Worm (Caenorhabditis elegans): ENCODE measurements around the gene W03A5.6.

Gene W03A5.6

ce11 chrIII:5419527-5419926, 20.9 kb downstream of the W03A5.6 start:
- TF ChIP-seq nhr-10 (tag; optimal IDR thresholded peaks at IDR 0.05) (no peak), C34F6.9 (tag; optimal IDR thresholded peaks at IDR 0.05) (no peak), blmp-1 (tag; optimal IDR thresholded peaks at IDR 0.05; ENCODE audit: insufficient read depth) (peak; percentile 63), F13H6.1 (tag; optimal IDR thresholded peaks at IDR 0.05) (no peak)

DNA sequence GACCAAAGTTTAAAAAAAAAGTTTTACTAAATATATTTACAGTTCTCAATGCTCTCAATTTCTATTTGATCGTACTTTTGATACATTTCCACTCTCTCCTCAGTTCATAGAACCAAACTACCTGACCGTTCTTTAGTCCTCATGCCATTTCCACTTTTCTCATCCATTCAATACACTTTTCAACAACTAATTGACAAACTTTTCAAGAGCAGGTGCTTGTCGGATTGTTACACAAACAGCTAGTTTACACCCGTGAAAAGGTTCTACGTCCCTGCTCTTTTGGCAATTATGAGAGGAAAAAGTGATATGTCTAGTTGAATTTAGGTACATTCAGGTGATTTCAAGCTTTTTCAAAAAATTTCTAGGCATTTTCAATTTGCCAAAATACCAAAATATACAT, 22.5 kb downstream of the W03A5.6 start:
- TF ChIP-seq nhr-129 (tag; optimal IDR thresholded peaks at IDR 0.05), result peak; percentile 23
- TF ChIP-seq lsy-2 (tag; optimal IDR thresholded peaks at IDR 0.05), result peak in 1 of 2 experiments; percentile 25
- no peak for TF ChIP-seq egl-27 (tag; optimal IDR thresholded peaks at IDR 0.05)
- peak; percentile 35 for TF ChIP-seq sma-9 (GFP tag; optimal IDR thresholded peaks at IDR 0.05)
- no peak for TF ChIP-seq sma-9 (tag; optimal IDR thresholded peaks at IDR 0.05)

- TF ChIP-seq nhr-6 (tag; optimal IDR thresholded peaks at IDR 0.05), result no peak
- no peak for TF ChIP-seq elt-3 (tag; optimal IDR thresholded peaks at IDR 0.05)
- TF ChIP-seq crh-2 (tag; optimal IDR thresholded peaks at IDR 0.05), result no peak
- no peak for TF ChIP-seq snpc-4 (tag; optimal IDR thresholded peaks at IDR 0.05)
- no peak for TF ChIP-seq peb-1 (tag; optimal IDR thresholded peaks at IDR 0.05)
- no peak for TF ChIP-seq aly-2 (tag; optimal IDR thresholded peaks at IDR 0.05)
- no peak for TF ChIP-seq Y55F3AM.14 (GFP tag; optimal IDR thresholded peaks at IDR 0.05)
- TF ChIP-seq ceh-82 (tag; optimal IDR thresholded peaks at IDR 0.05), result no peak
- no peak for TF ChIP-seq unc-62 (GFP tag; optimal IDR thresholded peaks at IDR 0.05)
- TF ChIP-seq egl-27 (tag; optimal IDR thresholded peaks at IDR 0.05), result no peak
- no peak for TF ChIP-seq C34F6.9 (tag; optimal IDR thresholded peaks at IDR 0.05)
Observed at ce11 chrIII:5413680-5414079, 26.8 kb downstream of the W03A5.6 start, which contains the start of gene grl-22. Gene grl-22, minus strand, starts transcription at chrIII:5414011.

ce11 chrIII:5407588-5407987, 32.9 kb downstream of the W03A5.6 start, which contains the start of gene W03A5.1:
Gene W03A5.1, plus strand, starts transcription at chrIII:5407888.
- TF ChIP-seq elt-3 (tag; optimal IDR thresholded peaks at IDR 0.05), result no peak
- no peak for TF ChIP-seq gmeb-1 (tag; optimal IDR thresholded peaks at IDR 0.05)
- no peak for TF ChIP-seq lin-13 (GFP tag; optimal IDR thresholded peaks at IDR 0.05)
- TF ChIP-seq ztf-11 (tag; optimal IDR thresholded peaks at IDR 0.05), result no peak
- no peak for TF ChIP-seq dmd-4 (tag; optimal IDR thresholded peaks at IDR 0.05)
- no peak for TF ChIP-seq sma-3 (GFP tag; optimal IDR thresholded peaks at IDR 0.05)
- no peak for TF ChIP-seq unc-62 (GFP tag; optimal IDR thresholded peaks at IDR 0.05)
- TF ChIP-seq lin-11 (tag; optimal IDR thresholded peaks at IDR 0.05), result no peak
- no peak for TF ChIP-seq R02D3.7 (tag; optimal IDR thresholded peaks at IDR 0.05)
- no peak for TF ChIP-seq Y55F3AM.14 (GFP tag; optimal IDR thresholded peaks at IDR 0.05)
- TF ChIP-seq ama-1 (optimal IDR thresholded peaks at IDR 0.05), result no peak

DNA sequence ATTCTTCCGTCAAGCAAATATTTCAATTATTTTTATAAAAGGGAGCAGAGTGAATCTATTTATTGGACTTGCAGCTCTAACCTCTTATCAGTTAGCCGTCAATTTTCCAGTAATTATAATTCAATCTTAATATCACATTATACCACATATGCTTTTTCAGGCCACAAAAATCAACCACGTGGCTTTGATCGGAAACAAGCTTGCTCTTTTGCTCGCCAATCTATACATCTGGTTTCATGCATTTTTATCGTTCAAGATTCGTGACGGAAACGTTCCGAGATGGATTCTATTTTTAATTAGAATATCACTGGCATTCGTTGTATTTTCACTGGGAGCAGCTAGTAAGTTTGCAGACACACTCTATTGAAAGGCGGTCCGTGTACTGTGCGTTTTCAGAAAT, 33.4 kb downstream of the W03A5.6 start:
- TF ChIP-seq mdl-1 (tag; optimal IDR thresholded peaks at IDR 0.05) (no peak), nhr-10 (tag; optimal IDR thresholded peaks at IDR 0.05) (no peak)

- TF ChIP-seq nhr-23 (tag; optimal IDR thresholded peaks at IDR 0.05), result no peak
- no peak for TF ChIP-seq nhr-237 (tag; optimal IDR thresholded peaks at IDR 0.05)
- no peak for TF ChIP-seq ZK546.5 (tag; optimal IDR thresholded peaks at IDR 0.05)
- TF ChIP-seq nhr-129 (tag; optimal IDR thresholded peaks at IDR 0.05), result no peak
- TF ChIP-seq nhr-6 (tag; optimal IDR thresholded peaks at IDR 0.05), result no peak
- no peak for TF ChIP-seq snpc-4 (tag; optimal IDR thresholded peaks at IDR 0.05)
- no peak for TF ChIP-seq nhr-25 (tag; optimal IDR thresholded peaks at IDR 0.05)
- TF ChIP-seq ztf-11 (tag; optimal IDR thresholded peaks at IDR 0.05), result no peak
- TF ChIP-seq lin-13 (GFP tag; optimal IDR thresholded peaks at IDR 0.05), result no peak
- no peak for TF ChIP-seq lin-11 (tag; optimal IDR thresholded peaks at IDR 0.05)
- TF ChIP-seq nhr-21 (tag; optimal IDR thresholded peaks at IDR 0.05), result no peak
- TF ChIP-seq C34F6.9 (tag; optimal IDR thresholded peaks at IDR 0.05), result no peak
- TF ChIP-seq lsy-2 (tag; optimal IDR thresholded peaks at IDR 0.05), result no peak
- no peak for TF ChIP-seq mdl-1 (tag; optimal IDR thresholded peaks at IDR 0.05)
- no peak for TF ChIP-seq nhr-12 (tag; optimal IDR thresholded peaks at IDR 0.05)
- no peak for TF ChIP-seq ztf-4 (tag; optimal IDR thresholded peaks at IDR 0.05)
- no peak for TF ChIP-seq ceh-16 (tag; optimal IDR thresholded peaks at IDR 0.05)
- TF ChIP-seq sem-4 (tag; optimal IDR thresholded peaks at IDR 0.05), result no peak
Observed at ce11 chrIII:5406314-5406713, 34.1 kb downstream of the W03A5.6 start.

Measured in whole organism, L2 larva.